Worm (Caenorhabditis elegans) whole organism, young adult: ENCODE results near the gene K10F12.7.

Source experiments
- B0019.2 ChIP-seq: fragments of 200-800 bp; sonication (Bioruptor generic); conservative IDR thresholded peaks from 2 replicates; pipeline ENCODE4 v1.3.6; 2022; ENCODE audit warnings: missing genetic modification reagents, missing genetic modification characterization, missing compliant biosample characterization
- B0035.1 ChIP-seq: sonication (generic microtip); optimal IDR thresholded peaks from 2 replicates; lab custom pipeline; 2016; ENCODE audit warnings: missing genetic modification characterization, mild to moderate bottlenecking, missing compliant biosample characterization, missing genotype, missing genetic modification reagents
- B0336.3 ChIP-seq: fragments of 200-800 bp; sonication (Bioruptor generic); IDR thresholded peaks from 2 replicates; pipeline ENCODE4 v1.3.6; 2022; ENCODE audit warnings: missing genetic modification characterization, missing compliant biosample characterization
- C06A6.2 ChIP-seq: fragments of 200-800 bp; sonication (Bioruptor generic); conservative IDR thresholded peaks from 2 replicates; pipeline ENCODE4 v1.3.6; 2022; ENCODE audit warnings: missing genetic modification characterization, missing compliant biosample characterization
- C17E4.6 ChIP-seq: fragments of 200-800 bp; sonication (Bioruptor generic); IDR thresholded peaks from 2 replicates; pipeline ENCODE4 v1.3.6; 2022; ENCODE audit warnings: missing genetic modification reagents, missing genetic modification characterization, missing compliant biosample characterization
- F22D6.2 ChIP-seq: sonication (generic microtip); optimal IDR thresholded peaks from 2 replicates; lab custom pipeline; 2016; ENCODE audit warnings: mild to moderate bottlenecking, missing genetic modification characterization, missing compliant biosample characterization
- F33H1.4 ChIP-seq: fragments of 200-800 bp; sonication (Bioruptor generic); IDR thresholded peaks from 2 replicates; pipeline ENCODE4 v1.3.6; 2022; ENCODE audit warnings: missing genetic modification reagents, missing genetic modification characterization, missing compliant biosample characterization
- K11D2.4 ChIP-seq: fragments of 200-800 bp; sonication (Bioruptor generic); IDR thresholded peaks from 2 replicates; pipeline ENCODE4 v1.3.6; 2022; ENCODE audit warnings: missing genetic modification reagents, missing genetic modification characterization, missing compliant biosample characterization
- Y56A3A.18 ChIP-seq: fragments of 200-800 bp; sonication (Bioruptor generic); IDR thresholded peaks from 2 replicates; pipeline ENCODE4 v1.3.6; 2022; ENCODE audit warnings: missing genetic modification reagents, missing genetic modification characterization, missing compliant biosample characterization
- Y79H2A.3 ChIP-seq: fragments of 200-800 bp; sonication (Bioruptor generic); conservative IDR thresholded peaks from 2 replicates; pipeline ENCODE4 v1.3.6; 2022; ENCODE audit warnings: missing genetic modification reagents, missing genetic modification characterization, missing compliant biosample characterization
- akir-1 ChIP-seq: fragments of 200-800 bp; sonication (Bioruptor generic); optimal IDR thresholded peaks from 2 replicates; lab custom pipeline; 2018; ENCODE audit warnings: mild to moderate bottlenecking, missing genetic modification characterization, moderate library complexity, missing compliant biosample characterization
- ama-1 ChIP-seq, 3 experiments: fragments of 150-350 bp in 1 of 3; sonication (generic microtip) in 2 of 3; optimal IDR thresholded peaks; 2 replicates each; lab custom pipeline; 2014 to 2018; ENCODE audit warnings: missing biosample characterization in 2 of 3, missing genetic modification characterization in 2 of 3, missing genetic modification reagents in 2 of 3
- bed-1 ChIP-seq: fragments of 200-800 bp; sonication (Bioruptor generic); IDR thresholded peaks from 2 replicates; pipeline ENCODE4 v1.3.6; 2022; ENCODE audit warnings: missing genetic modification reagents, missing genetic modification characterization, missing compliant biosample characterization
- bed-2 ChIP-seq: fragments of 200-800 bp; sonication (Bioruptor generic); IDR thresholded peaks from 2 replicates; pipeline ENCODE4 v1.3.6; 2022; ENCODE audit warnings: missing genetic modification reagents, missing genetic modification characterization, missing compliant biosample characterization
- cebp-2 ChIP-seq: fragments of 200-800 bp; sonication (Bioruptor generic); IDR thresholded peaks from 2 replicates; pipeline ENCODE4 v1.3.6; 2022; ENCODE audit warnings: missing genetic modification characterization, missing compliant biosample characterization
- ceh-100 ChIP-seq: fragments of 200-800 bp; sonication (Bioruptor generic); IDR thresholded peaks from 2 replicates; pipeline ENCODE4 v1.3.6; 2022; ENCODE audit warnings: missing genetic modification reagents, missing genetic modification characterization, missing compliant biosample characterization
- ceh-27 ChIP-seq: fragments of 200-800 bp; sonication (Bioruptor generic); optimal IDR thresholded peaks from 2 replicates; lab custom pipeline; 2018; ENCODE audit warnings: mild to moderate bottlenecking, missing genetic modification characterization, moderate library complexity, missing compliant biosample characterization
- ceh-40 ChIP-seq: fragments of 200-800 bp; sonication (Bioruptor generic); IDR thresholded peaks from 2 replicates; pipeline ENCODE4 v1.3.6; 2022; ENCODE audit warnings: missing genetic modification characterization, missing compliant biosample characterization
- dox-1 ChIP-seq: fragments of 200-800 bp; sonication (Bioruptor generic); IDR thresholded peaks from 2 replicates; pipeline ENCODE4 v1.3.6; 2022; ENCODE audit warnings: missing genetic modification reagents, missing genetic modification characterization, missing compliant biosample characterization
- dpff-1 ChIP-seq: sonication (generic microtip); optimal IDR thresholded peaks from 2 replicates; lab custom pipeline; 2017; ENCODE audit warnings: mild to moderate bottlenecking, missing genetic modification characterization, missing compliant biosample characterization
- dpl-1 ChIP-seq: fragments of 150-350 bp; optimal IDR thresholded peaks from 2 replicates; lab custom pipeline; 2014; ENCODE audit warnings: missing biosample characterization, missing genetic modification reagents, missing genetic modification characterization
- efl-1 ChIP-seq: fragments of 150-350 bp; optimal IDR thresholded peaks from 2 replicates; lab custom pipeline; 2014; ENCODE audit warnings: missing biosample characterization, missing genetic modification reagents, missing genetic modification characterization
- egrh-3 ChIP-seq: fragments of 200-800 bp; sonication (Bioruptor generic); IDR thresholded peaks from 2 replicates; pipeline ENCODE4 v1.3.6; 2022; ENCODE audit warnings: missing genetic modification reagents, missing genetic modification characterization, missing compliant biosample characterization
- ekl-4 ChIP-seq: fragments of 200-800 bp; sonication (Bioruptor generic); IDR thresholded peaks from 2 replicates; pipeline ENCODE4 v1.3.6; 2022; ENCODE audit warnings: missing genetic modification reagents, missing genetic modification characterization, missing compliant biosample characterization
- ets-4 ChIP-seq: fragments of 200-800 bp; sonication (Bioruptor generic); optimal IDR thresholded peaks from 2 replicates; lab custom pipeline; 2018; ENCODE audit warnings: mild to moderate bottlenecking, missing genetic modification characterization, missing compliant biosample characterization
- fkh-3 ChIP-seq: sonication (generic microtip); optimal IDR thresholded peaks from 2 replicates; lab custom pipeline; 2016; ENCODE audit warnings: mild to moderate bottlenecking, missing genetic modification characterization, missing compliant biosample characterization
- hrde-1 ChIP-seq: sonication (generic microtip); optimal IDR thresholded peaks from 2 replicates; lab custom pipeline; 2016; ENCODE audit warnings: missing genetic modification characterization, mild to moderate bottlenecking, missing compliant biosample characterization, moderate library complexity, missing genotype, missing genetic modification reagents, borderline replicate concordance
- hsf-1 ChIP-seq: fragments of 200-800 bp; sonication (Bioruptor generic); IDR thresholded peaks from 2 replicates; pipeline ENCODE4 v1.3.6; 2022; ENCODE audit warnings: missing genetic modification reagents, missing genetic modification characterization, missing compliant biosample characterization
- lag-1 ChIP-seq: fragments of 200-800 bp; sonication (Bioruptor generic); IDR thresholded peaks from 2 replicates; pipeline ENCODE4 v1.3.6; 2022; ENCODE audit warnings: missing genetic modification reagents, missing genetic modification characterization, missing compliant biosample characterization
- lin-35 ChIP-seq, 3 experiments: fragments of 150-350 bp in 2 of 3; sonication (generic microtip) in 1 of 3; optimal IDR thresholded peaks; 2 replicates each; lab custom pipeline; 2014 to 2018; ENCODE audit warnings: missing biosample characterization in 3 of 3, missing genetic modification characterization in 3 of 3, missing genetic modification reagents in 3 of 3
- lin-40 ChIP-seq: sonication (generic microtip); optimal IDR thresholded peaks from 2 replicates; lab custom pipeline; 2016; ENCODE audit warnings: missing genetic modification characterization, mild to moderate bottlenecking, missing compliant biosample characterization, missing genotype, missing genetic modification reagents
- mcd-1 ChIP-seq: fragments of 200-800 bp; sonication (Bioruptor generic); IDR thresholded peaks from 2 replicates; pipeline ENCODE4 v1.3.6; 2022; ENCODE audit warnings: missing genetic modification reagents, missing genetic modification characterization, missing compliant biosample characterization
- nfyb-1 ChIP-seq: fragments of 200-800 bp; sonication (Bioruptor generic); IDR thresholded peaks from 2 replicates; pipeline ENCODE4 v1.3.6; 2022; ENCODE audit warnings: missing genetic modification reagents, missing genetic modification characterization, missing compliant biosample characterization
- rcor-1 ChIP-seq: fragments of 200-800 bp; sonication (Bioruptor generic); IDR thresholded peaks from 2 replicates; pipeline ENCODE4 v1.3.6; 2022; ENCODE audit warnings: missing genetic modification reagents, missing genetic modification characterization, missing compliant biosample characterization
- rec-8 ChIP-seq, 2 experiments: sonication (generic microtip); optimal IDR thresholded peaks; 2 replicates each; lab custom pipeline; 2016; ENCODE audit warnings: mild to moderate bottlenecking in 2 of 2, missing genetic modification characterization in 2 of 2, missing genetic modification reagents in 2 of 2, missing genotype in 2 of 2, missing biosample characterization in 1 of 2, missing compliant biosample characterization in 1 of 2, moderate library complexity in 1 of 2
- snpc-1.3 ChIP-seq: sonication (generic microtip); optimal IDR thresholded peaks from 2 replicates; lab custom pipeline; 2017; ENCODE audit warnings: missing genetic modification characterization, mild to moderate bottlenecking, missing compliant biosample characterization, antibody characterized with exemption, moderate library complexity, missing genotype, missing genetic modification reagents; ENCODE audit not compliant: insufficient read depth
- sptf-2 ChIP-seq: fragments of 200-800 bp; sonication (Bioruptor generic); optimal IDR thresholded peaks from 2 replicates; lab custom pipeline; 2018; ENCODE audit warnings: mild to moderate bottlenecking, missing genetic modification characterization, missing compliant biosample characterization
- unc-130 ChIP-seq: sonication (generic microtip); optimal IDR thresholded peaks from 2 replicates; lab custom pipeline; 2016; ENCODE audit warnings: missing genetic modification reagents, missing genetic modification characterization, missing compliant biosample characterization
- ztf-6 ChIP-seq: fragments of 200-800 bp; sonication (Bioruptor generic); IDR thresholded peaks from 2 replicates; pipeline ENCODE4 v1.3.6; 2022; ENCODE audit warnings: missing genetic modification reagents, missing genetic modification characterization, missing compliant biosample characterization

The K10F12.7 gene

DNA sequence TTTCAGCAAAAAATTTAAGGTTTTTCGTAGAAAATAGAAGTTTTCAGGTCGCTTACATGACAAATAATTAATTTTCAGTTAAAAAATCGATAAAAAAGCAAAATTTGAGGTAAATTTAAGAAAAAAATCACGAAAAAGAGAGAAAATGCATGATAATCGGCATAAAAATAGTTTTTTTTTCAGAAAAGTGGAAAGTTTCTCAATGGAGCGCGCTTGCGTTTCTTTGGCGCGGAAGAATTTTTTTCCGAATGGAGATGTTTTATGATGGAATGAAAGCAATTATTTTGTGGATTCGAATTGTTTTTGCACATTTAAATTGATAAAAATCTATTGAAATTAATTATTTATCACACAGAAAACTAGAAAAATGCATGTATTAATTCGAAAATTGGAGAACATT, 41.5 kb upstream of the K10F12.7 start:
- TF ChIP-seq rcor-1, result no peak
- TF ChIP-seq B0336.3 (GFP tag; lab: Robert Waterston, UW), result no peak
- TF ChIP-seq dox-1 (GFP tag; lab: Robert Waterston, UW), result no peak
- no peak for TF ChIP-seq ets-4 (GFP tag; lab: Kevin White, UChicago)
- peak; percentile 7 for TF ChIP-seq dpl-1 (GFP tag; lab: Kevin White, UChicago)
- no peak for TF ChIP-seq B0035.1
- no peak for TF ChIP-seq fkh-3
- TF ChIP-seq efl-1 (GFP tag; lab: Kevin White, UChicago), result peak; percentile 44
- no peak for TF ChIP-seq nfyb-1 (GFP tag; lab: Robert Waterston, UW)
- TF ChIP-seq lin-35 (GFP tag; optimal IDR thresholded peaks at IDR 0.05; lab: Kevin White, UChicago), result no peak
- peak; percentile 45; the same call in 1 of the 2 replicates for TF ChIP-seq mcd-1
- TF ChIP-seq ceh-27, result no peak
- no peak for TF ChIP-seq Y79H2A.3 (GFP tag; lab: Robert Waterston, UW)
- TF ChIP-seq ceh-40, result no peak
- TF ChIP-seq ceh-100 (GFP tag; lab: Robert Waterston, UW), result no peak
- TF ChIP-seq rec-8 (tag; optimal IDR thresholded peaks at IDR 0.05; lab: Kevin White, UChicago), result no peak
- no peak for TF ChIP-seq hrde-1 (tag; lab: Kevin White, UChicago)
- no peak for TF ChIP-seq akir-1 (GFP tag; lab: Kevin White, UChicago)
- TF ChIP-seq C06A6.2 (GFP tag; lab: Robert Waterston, UW), result no peak
- no peak for TF ChIP-seq snpc-1.3 (tag; lab: Kevin White, UChicago)
- no peak for TF ChIP-seq lag-1 (GFP tag; lab: Robert Waterston, UW)

DNA sequence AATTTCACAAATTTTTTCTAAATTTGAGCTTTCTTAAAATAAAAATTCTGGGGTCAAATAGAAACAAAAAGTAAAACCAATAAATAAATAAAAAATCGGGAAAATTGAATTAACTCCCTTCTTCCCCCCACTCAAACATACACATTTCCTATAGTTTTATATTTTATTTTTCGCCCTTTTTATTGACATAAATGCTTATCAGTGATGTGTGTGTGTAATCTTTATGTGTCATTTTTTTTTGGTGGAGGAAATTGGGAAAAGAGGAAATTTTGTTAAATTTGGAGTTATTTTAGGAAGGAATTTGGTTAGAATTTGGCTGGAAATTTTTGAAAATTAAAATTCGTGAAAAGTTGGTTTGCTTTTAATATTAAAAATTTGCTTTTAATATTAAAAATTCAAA, 40.2 kb upstream of the K10F12.7 start:
- no peak for TF ChIP-seq F33H1.4 (GFP tag; lab: Robert Waterston, UW)
- no peak for TF ChIP-seq ama-1 (optimal IDR thresholded peaks at IDR 0.05; lab: Kevin White, UChicago)
- no peak for TF ChIP-seq ama-1 (GFP tag; optimal IDR thresholded peaks at IDR 0.05; lab: Kevin White, UChicago)
- TF ChIP-seq sptf-2, result no peak
- no peak for TF ChIP-seq lin-40
- TF ChIP-seq bed-2 (GFP tag; lab: Robert Waterston, UW), result no peak
- no peak for TF ChIP-seq hsf-1 (GFP tag; lab: Robert Waterston, UW)
- TF ChIP-seq ceh-100 (GFP tag; lab: Robert Waterston, UW), result no peak
- TF ChIP-seq C17E4.6 (GFP tag; lab: Robert Waterston, UW), result no peak
- no peak for TF ChIP-seq bed-1 (GFP tag; lab: Robert Waterston, UW)
- no peak for TF ChIP-seq dpff-1
- no peak for TF ChIP-seq F22D6.2 (tag; lab: Kevin White, UChicago)
- TF ChIP-seq ekl-4, result no peak
- TF ChIP-seq ztf-6 (GFP tag; lab: Robert Waterston, UW), result no peak
- TF ChIP-seq K11D2.4 (GFP tag; lab: Robert Waterston, UW), result no peak
- no peak for TF ChIP-seq unc-130 (GFP tag; lab: Kevin White, UChicago)
- TF ChIP-seq B0019.2 (GFP tag; lab: Robert Waterston, UW), result no peak
- no peak for TF ChIP-seq Y56A3A.18 (GFP tag; lab: Robert Waterston, UW)
- TF ChIP-seq egrh-3 (GFP tag; lab: Robert Waterston, UW), result no peak
- no peak for TF ChIP-seq cebp-2 (GFP tag; lab: Robert Waterston, UW)
